Fruit fly (Drosophila melanogaster) whole organism, embryonic: ENCODE measurements around the gene mRpL16.

Experiments
- CG10654 ChIP-seq: fragments of 200-800 bp; sonication (Bioruptor generic); optimal IDR thresholded peaks from 2 replicates; lab custom pipeline; 2016; ENCODE audit warnings: missing biosample characterization, missing genetic modification characterization
- CG12219 ChIP-seq: fragments of 200-800 bp; sonication (Bioruptor generic); optimal IDR thresholded peaks from 3 replicates; lab custom pipeline; 2018; ENCODE audit warnings: missing biosample characterization, mild to moderate bottlenecking, missing genetic modification characterization
- CG12942 ChIP-seq: fragments of 200-800 bp; sonication (Bioruptor generic); optimal IDR thresholded peaks from 3 replicates; lab custom pipeline; 2016; ENCODE audit warnings: missing biosample characterization, missing genetic modification characterization
- CG17568 ChIP-seq: fragments of 200-800 bp; sonication (Bioruptor generic); optimal IDR thresholded peaks from 2 replicates; lab custom pipeline; 2018; ENCODE audit warnings: missing biosample characterization, mild to moderate bottlenecking, missing genetic modification characterization, moderate library complexity
- CG1832 ChIP-seq: fragments of 200-800 bp; sonication (Bioruptor generic); optimal IDR thresholded peaks from 2 replicates; lab custom pipeline; 2017; ENCODE audit warnings: missing biosample characterization, mild to moderate bottlenecking, missing genetic modification characterization, inconsistent platforms
- CG31365 ChIP-seq: fragments of 200-800 bp; sonication (Bioruptor generic); optimal IDR thresholded peaks from 2 replicates; lab custom pipeline; 2018; ENCODE audit warnings: missing biosample characterization, mild to moderate bottlenecking, missing genetic modification characterization
- CG33557 ChIP-seq: fragments of 200-800 bp; sonication (Bioruptor generic); optimal IDR thresholded peaks from 2 replicates; lab custom pipeline; 2019; ENCODE audit warnings: missing biosample characterization, mild to moderate bottlenecking, missing genetic modification characterization, moderate library complexity
- CG42726 ChIP-seq: fragments of 200-800 bp; sonication (Bioruptor generic); IDR thresholded peaks from 2 replicates; pipeline ENCODE4 v1.3.6; 2022; ENCODE audit warnings: missing biosample characterization, missing genetic modification characterization; ENCODE audit not compliant: partially characterized antibody
- CG5180 ChIP-seq: fragments of 200-800 bp; sonication (Bioruptor generic); optimal IDR thresholded peaks from 3 replicates; lab custom pipeline; 2017; ENCODE audit warnings: missing biosample characterization, missing genetic modification characterization, mild to moderate bottlenecking, moderate library complexity, missing genetic modification reagents
- CG6175 ChIP-seq: fragments of 200-800 bp; sonication (Bioruptor generic); IDR thresholded peaks from 3 replicates; pipeline ENCODE4 v1.3.6; 2022; ENCODE audit warnings: missing biosample characterization, missing genetic modification characterization
- CG8290 ChIP-seq, 3 experiments: fragments of 200-800 bp; sonication (Bioruptor generic); optimal IDR thresholded peaks; 2 replicates each; lab custom pipeline; 2016 to 2019; ENCODE audit warnings: missing biosample characterization in 3 of 3, missing genetic modification characterization in 3 of 3, mild to moderate bottlenecking in 2 of 3, moderate library complexity in 1 of 3
- CG8944 ChIP-seq: fragments of 200-800 bp; sonication (Bioruptor generic); optimal IDR thresholded peaks from 3 replicates; lab custom pipeline; 2016; ENCODE audit warnings: missing biosample characterization, missing genetic modification characterization
- CG9727 ChIP-seq: fragments of 200-800 bp; sonication (Bioruptor generic); optimal IDR thresholded peaks from 3 replicates; lab custom pipeline; 2017; ENCODE audit warnings: missing biosample characterization, mild to moderate bottlenecking, missing genetic modification characterization
- Camta ChIP-seq: fragments of 200-800 bp; sonication (Bioruptor generic); optimal IDR thresholded peaks from 2 replicates; lab custom pipeline; 2016; ENCODE audit warnings: missing biosample characterization, missing genetic modification characterization
- D ChIP-seq, 2 experiments: fragments of 200-800 bp in 1 of 2; fragments of >200 bp in 1 of 2; sonication (Bioruptor generic) in 1 of 2; optimal IDR thresholded peaks; 2 replicates in 1 of 2; 3 replicates in 1 of 2; lab custom pipeline; 2017; ENCODE audit warnings: mild to moderate bottlenecking in 1 of 2, missing biosample characterization in 1 of 2, missing genetic modification characterization in 1 of 2, missing genetic modification reagents in 1 of 2
- Dfd ChIP-seq, 2 experiments: fragments of >200 bp; optimal IDR thresholded peaks; 2 replicates each; lab custom pipeline; 2017; ENCODE audit warnings: missing biosample characterization in 2 of 2, missing genetic modification characterization in 2 of 2
- Dip2 ChIP-seq: fragments of 200-800 bp; sonication (Bioruptor generic); IDR thresholded peaks from 2 replicates; pipeline ENCODE4 v1.3.6; 2022; ENCODE audit warnings: missing biosample characterization, missing genetic modification characterization
- Doc3 ChIP-seq: fragments of 200-800 bp; sonication (Bioruptor generic); IDR thresholded peaks from 3 replicates; pipeline ENCODE4 v1.3.6; 2022; ENCODE audit warnings: missing biosample characterization, missing genetic modification characterization; ENCODE audit not compliant: partially characterized antibody
- Dp ChIP-seq: fragments of 200-800 bp; sonication (Bioruptor generic); optimal IDR thresholded peaks from 2 replicates; lab custom pipeline; 2018; ENCODE audit warnings: missing biosample characterization, mild to moderate bottlenecking, missing genetic modification characterization, moderate library complexity
- Drgx ChIP-seq: fragments of 200-800 bp; sonication (Bioruptor generic); IDR thresholded peaks from 2 replicates; pipeline ENCODE4 v1.3.6; 2022; ENCODE audit warnings: missing biosample characterization, missing genetic modification characterization
- Ets97D ChIP-seq: fragments of 200-800 bp; sonication (Bioruptor generic); optimal IDR thresholded peaks from 3 replicates; lab custom pipeline; 2016; ENCODE audit warnings: missing biosample characterization, missing genetic modification characterization
- HLH54F ChIP-seq: fragments of 200-800 bp; sonication (Bioruptor generic); optimal IDR thresholded peaks from 3 replicates; lab custom pipeline; 2016; ENCODE audit warnings: missing biosample characterization, missing genetic modification characterization
- Meics ChIP-seq: fragments of 200-800 bp; sonication (Bioruptor generic); optimal IDR thresholded peaks from 2 replicates; lab custom pipeline; 2017; ENCODE audit warnings: missing biosample characterization, mild to moderate bottlenecking, missing genetic modification characterization
- Mes4 ChIP-seq: fragments of 200-800 bp; sonication (Bioruptor generic); optimal IDR thresholded peaks from 2 replicates; lab custom pipeline; 2016; ENCODE audit warnings: missing biosample characterization, missing genetic modification characterization
- Oaz ChIP-seq: fragments of 200-800 bp; sonication (Bioruptor generic); IDR thresholded peaks from 2 replicates; pipeline ENCODE4 v1.3.6; 2022; ENCODE audit warnings: missing biosample characterization, missing genetic modification characterization
- Ravus ChIP-seq: fragments of 200-800 bp; sonication (Bioruptor generic); IDR thresholded peaks from 2 replicates; pipeline ENCODE4 v1.3.6; 2022; ENCODE audit warnings: missing biosample characterization, missing genetic modification characterization
- Sry-β ChIP-seq: fragments of 200-800 bp; sonication (Bioruptor generic); optimal IDR thresholded peaks from 2 replicates; lab custom pipeline; 2018; ENCODE audit warnings: missing biosample characterization, mild to moderate bottlenecking, missing genetic modification characterization, moderate library complexity
- Xbp1 ChIP-seq: fragments of 200-800 bp; sonication (Bioruptor generic); optimal IDR thresholded peaks from 3 replicates; lab custom pipeline; 2016; ENCODE audit warnings: missing biosample characterization, mild to moderate bottlenecking, missing genetic modification characterization
- ab ChIP-seq: fragments of 200-800 bp; sonication (Bioruptor generic); optimal IDR thresholded peaks from 2 replicates; lab custom pipeline; 2016; ENCODE audit warnings: missing biosample characterization, missing genetic modification characterization
- amos ChIP-seq: fragments of 200-800 bp; sonication (Bioruptor generic); IDR thresholded peaks from 2 replicates; pipeline ENCODE4 v1.3.6; 2022; ENCODE audit warnings: missing biosample characterization, missing genetic modification characterization; ENCODE audit not compliant: partially characterized antibody
- ap ChIP-seq: fragments of 200-800 bp; sonication (Bioruptor generic); IDR thresholded peaks from 2 replicates; pipeline ENCODE4 v1.3.6; 2022; ENCODE audit warnings: missing biosample characterization, missing genetic modification characterization
- bsh ChIP-seq, 2 experiments: fragments of 200-800 bp; sonication (Bioruptor generic); optimal IDR thresholded peaks; 2 replicates each; lab custom pipeline; 2017 to 2018; ENCODE audit warnings: mild to moderate bottlenecking in 2 of 2, missing biosample characterization in 2 of 2, missing genetic modification characterization in 2 of 2, moderate library complexity in 1 of 2
- chif ChIP-seq, 2 experiments: fragments of 200-800 bp; sonication (Bioruptor generic); optimal IDR thresholded peaks; 3 replicates each; lab custom pipeline; 2016; ENCODE audit warnings: missing biosample characterization in 2 of 2, missing genetic modification characterization in 2 of 2
- dmrt99B ChIP-seq: fragments of 200-800 bp; sonication (Bioruptor generic); optimal IDR thresholded peaks from 2 replicates; lab custom pipeline; 2018; ENCODE audit warnings: missing biosample characterization, mild to moderate bottlenecking, missing genetic modification characterization, moderate library complexity
- dpn ChIP-seq, 2 experiments: fragments of 200-800 bp; sonication (Bioruptor generic); optimal IDR thresholded peaks; 3 replicates each; lab custom pipeline; 2016; ENCODE audit warnings: missing biosample characterization in 2 of 2, missing genetic modification characterization in 2 of 2
- dysf ChIP-seq: fragments of 200-800 bp; sonication (Bioruptor generic); IDR thresholded peaks from 3 replicates; pipeline ENCODE4 v1.3.6; 2022; ENCODE audit warnings: missing biosample characterization, missing genetic modification characterization
- gt ChIP-seq: fragments of 200-800 bp; sonication (Bioruptor generic); IDR thresholded peaks from 2 replicates; pipeline ENCODE4 v1.3.6; 2022; ENCODE audit warnings: missing biosample characterization, missing genetic modification characterization
- jing ChIP-seq: fragments of 200-800 bp; sonication (Bioruptor generic); optimal IDR thresholded peaks from 2 replicates; lab custom pipeline; 2018; ENCODE audit warnings: missing biosample characterization, mild to moderate bottlenecking, missing genetic modification characterization
- lov ChIP-seq, 2 experiments: fragments of 200-800 bp in 1 of 2; fragments of >200 bp in 1 of 2; sonication (Bioruptor generic) in 1 of 2; IDR thresholded peaks in 1 of 2; optimal IDR thresholded peaks in 1 of 2; 2 replicates in 1 of 2; 3 replicates in 1 of 2; pipeline versions ENCODE4 v1.3.6 to Lab custom; 2017 to 2022; ENCODE audit warnings: missing biosample characterization in 1 of 2, missing genetic modification characterization in 1 of 2
- mld ChIP-seq: fragments of 200-800 bp; sonication (Bioruptor generic); IDR thresholded peaks from 3 replicates; pipeline ENCODE4 v1.3.6; 2022; ENCODE audit warnings: missing biosample characterization, missing genetic modification characterization; ENCODE audit not compliant: partially characterized antibody
- pfk ChIP-seq: fragments of 200-800 bp; sonication (Bioruptor generic); optimal IDR thresholded peaks from 2 replicates; lab custom pipeline; 2018; ENCODE audit warnings: missing biosample characterization, mild to moderate bottlenecking, missing genetic modification characterization, moderate library complexity
- pnt ChIP-seq: fragments of 200-800 bp; sonication (Bioruptor generic); optimal IDR thresholded peaks from 3 replicates; lab custom pipeline; 2016; ENCODE audit warnings: missing biosample characterization, missing genetic modification characterization
- sima ChIP-seq: fragments of 200-800 bp; sonication (Bioruptor generic); optimal IDR thresholded peaks from 2 replicates; lab custom pipeline; 2016; ENCODE audit warnings: missing biosample characterization, missing genetic modification characterization
- slbo ChIP-seq: fragments of 200-800 bp; sonication (Bioruptor generic); IDR thresholded peaks from 2 replicates; pipeline ENCODE4 v1.3.6; 2022; ENCODE audit warnings: missing biosample characterization, missing genetic modification characterization
- stc ChIP-seq: fragments of 200-800 bp; sonication (Bioruptor generic); IDR thresholded peaks from 2 replicates; pipeline ENCODE4 v1.3.6; 2022; ENCODE audit warnings: missing biosample characterization, missing genetic modification characterization
- tio ChIP-seq: fragments of 200-800 bp; sonication (Bioruptor generic); optimal IDR thresholded peaks from 2 replicates; lab custom pipeline; 2017; ENCODE audit warnings: missing biosample characterization, missing genetic modification characterization, inconsistent platforms
- trem ChIP-seq: fragments of 200-800 bp; optimal IDR thresholded peaks from 3 replicates; lab custom pipeline; 2019; ENCODE audit warnings: missing biosample characterization, mild to moderate bottlenecking, missing genetic modification characterization, moderate library complexity
- wor ChIP-seq: fragments of 200-800 bp; sonication (Bioruptor generic); IDR thresholded peaks from 2 replicates; pipeline ENCODE4 v1.3.6; 2022; ENCODE audit warnings: missing biosample characterization, missing genetic modification characterization
- z ChIP-seq: fragments of 200-800 bp; sonication (Bioruptor generic); IDR thresholded peaks from 3 replicates; pipeline ENCODE4 v1.3.6; 2022; ENCODE audit warnings: missing biosample characterization, missing genetic modification characterization

Gene mRpL16

dm6 chrX:1849914-1850313 is 40.1 kb upstream of the mRpL16 start (continued):
- TF ChIP-seq lov (optimal IDR thresholded peaks at IDR 0.05; lab: Kevin White, UChicago) = no peak
- TF ChIP-seq lov (GFP tag; IDR thresholded peaks at IDR 0.05; lab: Robert Waterston, UW) = no peak
- no peak; the same call in 1 of the 2 replicates for TF ChIP-seq Dip2 (GFP tag; lab: Robert Waterston, UW)
- no peak for TF ChIP-seq Doc3 (GFP tag; lab: Robert Waterston, UW)
- no peak for TF ChIP-seq D (optimal IDR thresholded peaks at IDR 0.05; lab: Kevin White, UChicago)
- peak; percentile 64 for TF ChIP-seq D (GFP tag; optimal IDR thresholded peaks at IDR 0.05; lab: Kevin White, UChicago)
- peak; percentile 49 for TF ChIP-seq CG33557 (GFP tag; lab: Kevin White, UChicago)
- peak; percentile 70 for TF ChIP-seq jing
- peak; percentile 43 for TF ChIP-seq wor
- peak; percentile 67; the same call in 1 of the 2 replicates for TF ChIP-seq stc (GFP tag; lab: Robert Waterston, UW)
- TF ChIP-seq CG42726 (GFP tag; lab: Robert Waterston, UW) = no peak
- TF ChIP-seq Mes4 = no peak
- peak; percentile 63 for TF ChIP-seq CG12942 (GFP tag; lab: Kevin White, UChicago)
- TF ChIP-seq Camta (GFP tag; lab: Kevin White, UChicago) = peak; percentile 47
- no peak for TF ChIP-seq Dp (GFP tag; lab: Kevin White, UChicago)
- peak; percentile 67 for TF ChIP-seq CG5180 (GFP tag; lab: Kevin White, UChicago)
- TF ChIP-seq Ets97D = peak; percentile 35
- peak; percentile 94 for TF ChIP-seq Meics (GFP tag; lab: Kevin White, UChicago)
- TF ChIP-seq CG17568 (GFP tag; lab: Kevin White, UChicago) = peak; percentile 84
- TF ChIP-seq CG12219 (GFP tag; lab: Kevin White, UChicago) = peak; percentile 85
- TF ChIP-seq HLH54F (GFP tag; lab: Kevin White, UChicago) = peak; percentile 72
- peak; percentile 47 for TF ChIP-seq ab
- peak in 1 of 2 experiments; percentile 62 for TF ChIP-seq Dfd (GFP tag; optimal IDR thresholded peaks at IDR 0.05; lab: Kevin White, UChicago)
- no peak for TF ChIP-seq gt (GFP tag; lab: Robert Waterston, UW)
- TF ChIP-seq Oaz (GFP tag; lab: Robert Waterston, UW) = peak; percentile 56
- TF ChIP-seq tio (GFP tag; lab: Kevin White, UChicago) = peak; percentile 81
- peak; percentile 6 for TF ChIP-seq Sry-β
- TF ChIP-seq CG8944 = peak; percentile 43
- TF ChIP-seq mld (GFP tag; lab: Robert Waterston, UW) = no peak
- no peak for TF ChIP-seq ap
- peak; percentile 61 to 68 for TF ChIP-seq chif (GFP tag; optimal IDR thresholded peaks at IDR 0.05; lab: Kevin White, UChicago)
- TF ChIP-seq trem (tag; lab: Kevin White, UChicago) = peak; percentile 63
- TF ChIP-seq CG8290 (GFP tag; optimal IDR thresholded peaks at IDR 0.05; lab: Kevin White, UChicago) = no peak
- peak in 1 of 2 experiments; percentile 88 for TF ChIP-seq CG8290 (tag; optimal IDR thresholded peaks at IDR 0.05; lab: Kevin White, UChicago)
- TF ChIP-seq CG1832 (GFP tag; lab: Kevin White, UChicago) = no peak
- TF ChIP-seq amos (GFP tag; lab: Robert Waterston, UW) = no peak
- peak; percentile 82 to 86 for TF ChIP-seq dpn (GFP tag; optimal IDR thresholded peaks at IDR 0.05; lab: Kevin White, UChicago)
- peak; percentile 67 for TF ChIP-seq CG10654 (GFP tag; lab: Kevin White, UChicago)
- TF ChIP-seq CG31365 = peak; percentile 76
- peak; percentile 52 for TF ChIP-seq pnt (GFP tag; lab: Kevin White, UChicago)
- TF ChIP-seq Xbp1 (GFP tag; lab: Kevin White, UChicago) = peak; percentile 83
- TF ChIP-seq Ravus (GFP tag; lab: Robert Waterston, UW) = peak; percentile 39; the same call in 1 of the 2 replicates
- TF ChIP-seq CG9727 (GFP tag; lab: Kevin White, UChicago) = peak; percentile 92
- TF ChIP-seq sima (GFP tag; lab: Kevin White, UChicago) = no peak
- TF ChIP-seq CG6175 = 0 out of 3 replicates have a peak, but pooled peaks have one; percentile 43
- peak in 1 of 2 experiments; percentile 82 for TF ChIP-seq bsh (GFP tag; optimal IDR thresholded peaks at IDR 0.05; lab: Kevin White, UChicago)
- peak; percentile 90 for TF ChIP-seq slbo (GFP tag; lab: Robert Waterston, UW)
- TF ChIP-seq dysf = peak; percentile 87
- peak; percentile 86 for TF ChIP-seq dmrt99B (tag; lab: Kevin White, UChicago)
- TF ChIP-seq z (GFP tag; lab: Robert Waterston, UW) = no peak
- TF ChIP-seq pfk (GFP tag; lab: Kevin White, UChicago) = peak; percentile 18
- no peak for TF ChIP-seq Drgx (GFP tag; lab: Robert Waterston, UW)
